Worm (Caenorhabditis elegans) whole organism, L4 larva: Measurements from ENCODE around the gene pcp-2.

Experiments
- R02D3.7 ChIP-seq: fragments of 150-350 bp; sonication (generic microtip); optimal IDR thresholded peaks from 3 replicates; lab custom pipeline; 2014; ENCODE audit warnings: missing biosample characterization, missing genetic modification characterization
- T26A8.4 ChIP-seq: fragments of 200-800 bp; sonication (Bioruptor generic); IDR thresholded peaks from 2 replicates; pipeline ENCODE4 v1.3.6; 2022; ENCODE audit warnings: missing genetic modification characterization, missing compliant biosample characterization
- fos-1 ChIP-seq: fragments of 150-350 bp; optimal IDR thresholded peaks from 2 replicates; lab custom pipeline; 2014; ENCODE audit warnings: missing biosample characterization, missing genetic modification characterization
- lin-29 ChIP-seq: fragments of 200-800 bp; sonication (Bioruptor generic); IDR thresholded peaks from 2 replicates; pipeline ENCODE4 v1.3.6; 2022; ENCODE audit warnings: missing genetic modification reagents, missing genetic modification characterization, missing compliant biosample characterization
- lin-38 ChIP-seq: fragments of 200-800 bp; sonication (Bioruptor generic); IDR thresholded peaks from 2 replicates; pipeline ENCODE4 v1.3.6; 2022; ENCODE audit warnings: missing genetic modification reagents, missing genetic modification characterization, missing compliant biosample characterization
- unc-62 ChIP-seq, 3 experiments: fragments of 150-350 bp in 1 of 3; sonication (generic microtip); optimal IDR thresholded peaks in 2 of 3; peaks in 1 of 3; 1 replicate in 1 of 3; 2 replicates in 2 of 3; lab custom pipeline; 2014 to 2017; ENCODE audit warnings: missing biosample characterization in 3 of 3, missing genetic modification characterization in 3 of 3, missing genetic modification reagents in 3 of 3, missing genotype in 1 of 3
- zag-1 ChIP-seq: fragments of 150-350 bp; optimal IDR thresholded peaks from 2 replicates; lab custom pipeline; 2014; ENCODE audit warnings: missing biosample characterization, missing genetic modification characterization

DNA sequence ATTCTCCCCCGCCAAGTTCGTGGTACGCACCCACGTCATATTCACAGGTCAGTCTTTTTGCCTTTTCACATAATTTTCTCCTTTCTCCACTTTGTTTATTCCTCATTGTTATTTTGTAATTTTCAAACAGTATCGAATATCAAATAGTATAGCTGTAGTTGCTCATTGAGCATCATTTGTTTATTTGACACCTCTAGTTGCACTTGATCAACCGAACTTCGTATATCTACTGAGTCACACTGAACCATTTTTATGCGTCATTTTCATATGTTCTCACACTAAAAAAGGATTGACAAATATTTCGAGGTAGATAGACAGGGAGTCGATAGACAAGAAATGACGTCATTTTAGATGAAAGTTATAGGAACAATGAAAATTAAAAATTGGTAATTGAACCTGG lies 44.7 kb downstream of the pcp-2 start:
- TF ChIP-seq fos-1 (tag; lab: Kevin White, UChicago) (no peak), lin-38 (GFP tag; lab: Robert Waterston, UW) (no peak), T26A8.4 (no peak), unc-62 (GFP tag; optimal IDR thresholded peaks at IDR 0.05 in 1 of 2; lab: Kevin White, UChicago) (no peak), unc-62 (tag; optimal IDR thresholded peaks at IDR 0.05; lab: Kevin White, UChicago) (no peak), R02D3.7 (no peak), lin-29 (GFP tag; lab: Robert Waterston, UW) (no peak), zag-1 (tag; lab: Kevin White, UChicago) (no peak)
